Worm (Caenorhabditis elegans) whole organism, L3 larva: ENCODE results near the gene nhr-272.
A peak's percentile ranks its signal among the peaks of the same experiment; 100 is the strongest.

Source experiments
- ama-1 ChIP-seq: fragments of 150-350 bp; optimal IDR thresholded peaks from 2 replicates; lab custom pipeline; 2018
- ceh-28 ChIP-seq: fragments of 150-350 bp; optimal IDR thresholded peaks from 2 replicates; lab custom pipeline; 2014; ENCODE audit warnings: missing biosample characterization, missing genetic modification reagents, missing genetic modification characterization
- ceh-82 ChIP-seq: fragments of 150-350 bp; optimal IDR thresholded peaks from 2 replicates; lab custom pipeline; 2014; ENCODE audit warnings: missing biosample characterization, missing genetic modification characterization
- egl-5 ChIP-seq: fragments of 150-350 bp; optimal IDR thresholded peaks from 2 replicates; lab custom pipeline; 2017; ENCODE audit warnings: missing biosample characterization, missing genetic modification reagents, missing genetic modification characterization, inconsistent platforms
- elt-1 ChIP-seq: fragments of 150-350 bp; optimal IDR thresholded peaks from 2 replicates; lab custom pipeline; 2014; ENCODE audit warnings: missing biosample characterization, missing genetic modification characterization
- elt-2 ChIP-seq: sonication (generic microtip); optimal IDR thresholded peaks from 2 replicates; lab custom pipeline; 2016; ENCODE audit warnings: missing genetic modification reagents, mild to moderate bottlenecking, missing genetic modification characterization, missing compliant biosample characterization
- elt-3 ChIP-seq, 3 experiments: fragments of 150-350 bp in 1 of 3; sonication (generic microtip) in 2 of 3; optimal IDR thresholded peaks; 2 replicates in 2 of 3; 4 replicates in 1 of 3; lab custom pipeline; 2014 to 2017; ENCODE audit warnings: missing biosample characterization in 3 of 3, missing genetic modification characterization in 3 of 3
- eor-1 ChIP-seq, 2 experiments: fragments of 150-350 bp; optimal IDR thresholded peaks; 2 replicates each; lab custom pipeline; 2014 to 2018; ENCODE audit warnings: missing biosample characterization in 2 of 2, missing genetic modification characterization in 2 of 2
- fkh-10 ChIP-seq: sonication (generic microtip); optimal IDR thresholded peaks from 2 replicates; lab custom pipeline; 2017; ENCODE audit warnings: missing biosample characterization, missing genetic modification reagents, missing genetic modification characterization
- fos-1 ChIP-seq: fragments of 150-350 bp; optimal IDR thresholded peaks from 2 replicates; lab custom pipeline; 2014; ENCODE audit warnings: missing biosample characterization, missing genetic modification characterization
- hmg-11 ChIP-seq: sonication (generic microtip); optimal IDR thresholded peaks from 2 replicates; lab custom pipeline; 2016; ENCODE audit warnings: missing genetic modification characterization, missing compliant biosample characterization
- jun-1 ChIP-seq: fragments of 150-350 bp; optimal IDR thresholded peaks from 2 replicates; lab custom pipeline; 2014; ENCODE audit warnings: missing biosample characterization, missing genetic modification reagents, missing genetic modification characterization
- lin-15B ChIP-seq: fragments of 150-350 bp; optimal IDR thresholded peaks from 2 replicates; lab custom pipeline; 2014; ENCODE audit warnings: missing biosample characterization, missing genetic modification characterization
- lin-39 ChIP-seq: fragments of 150-350 bp; optimal IDR thresholded peaks from 2 replicates; lab custom pipeline; 2018; ENCODE audit warnings: missing biosample characterization, missing genetic modification reagents, missing genetic modification characterization
- lsy-12 ChIP-seq: sonication (generic microtip); optimal IDR thresholded peaks from 2 replicates; lab custom pipeline; 2016; ENCODE audit warnings: mild to moderate bottlenecking, missing genetic modification characterization, missing compliant biosample characterization
- mml-1 ChIP-seq: fragments of 150-350 bp; sonication (generic microtip); optimal IDR thresholded peaks from 3 replicates; lab custom pipeline; 2014; ENCODE audit warnings: missing biosample characterization, missing genetic modification characterization
- nfya-1 ChIP-seq: sonication (generic microtip); optimal IDR thresholded peaks from 2 replicates; lab custom pipeline; 2017; ENCODE audit warnings: missing genetic modification characterization, mild to moderate bottlenecking, missing compliant biosample characterization, antibody characterized with exemption, moderate library complexity; ENCODE audit not compliant: insufficient read depth
- nhr-23 ChIP-seq: fragments of 150-350 bp; optimal IDR thresholded peaks from 2 replicates; lab custom pipeline; 2014; ENCODE audit warnings: missing biosample characterization, missing genetic modification reagents, missing genetic modification characterization
- nhr-237 ChIP-seq: fragments of 150-350 bp; optimal IDR thresholded peaks from 2 replicates; lab custom pipeline; 2014; ENCODE audit warnings: missing biosample characterization, missing genetic modification characterization
- nhr-25 ChIP-seq: sonication (generic microtip); optimal IDR thresholded peaks from 2 replicates; lab custom pipeline; 2017; ENCODE audit warnings: missing biosample characterization, missing genetic modification characterization
- nhr-28 ChIP-seq: fragments of 150-350 bp; optimal IDR thresholded peaks from 2 replicates; lab custom pipeline; 2014; ENCODE audit warnings: missing biosample characterization, missing genetic modification characterization
- nhr-43 ChIP-seq: sonication (generic microtip); optimal IDR thresholded peaks from 2 replicates; lab custom pipeline; 2016; ENCODE audit warnings: mild to moderate bottlenecking, missing genetic modification characterization, missing compliant biosample characterization; ENCODE audit not compliant: poor library complexity, severe bottlenecking
- nhr-67 ChIP-seq: fragments of 150-350 bp; optimal IDR thresholded peaks from 2 replicates; lab custom pipeline; 2014; ENCODE audit warnings: missing biosample characterization, missing genetic modification characterization
- pha-4 ChIP-seq: fragments of 150-350 bp; optimal IDR thresholded peaks from 2 replicates; lab custom pipeline; 2014; ENCODE audit warnings: missing biosample characterization, missing genetic modification reagents, missing genetic modification characterization
- pqm-1 ChIP-seq: fragments of 150-350 bp; optimal IDR thresholded peaks from 2 replicates; lab custom pipeline; 2017; ENCODE audit warnings: missing biosample characterization, missing genetic modification characterization, inconsistent platforms
- skn-1 ChIP-seq: fragments of 150-350 bp; optimal IDR thresholded peaks from 2 replicates; lab custom pipeline; 2014; ENCODE audit warnings: missing biosample characterization, missing genetic modification characterization
- snpc-4 ChIP-seq: fragments of 150-350 bp; optimal IDR thresholded peaks from 2 replicates; lab custom pipeline; 2014; ENCODE audit warnings: missing biosample characterization, missing genetic modification characterization
- tbx-2 ChIP-seq: sonication (generic microtip); optimal IDR thresholded peaks from 2 replicates; lab custom pipeline; 2016; ENCODE audit warnings: mild to moderate bottlenecking, missing genetic modification characterization, missing compliant biosample characterization
- unc-62 ChIP-seq: fragments of 150-350 bp; sonication (generic microtip); optimal IDR thresholded peaks from 4 replicates; lab custom pipeline; 2014; ENCODE audit warnings: missing biosample characterization, missing genetic modification reagents, missing genetic modification characterization
- zag-1 ChIP-seq: fragments of 150-350 bp; optimal IDR thresholded peaks from 2 replicates; lab custom pipeline; 2014; ENCODE audit warnings: missing biosample characterization, missing genetic modification characterization
- ztf-11 ChIP-seq: fragments of 150-350 bp; optimal IDR thresholded peaks from 2 replicates; lab custom pipeline; 2014; ENCODE audit warnings: missing biosample characterization, missing genetic modification characterization
- ztf-4 ChIP-seq: fragments of 150-350 bp; optimal IDR thresholded peaks from 2 replicates; lab custom pipeline; 2014; ENCODE audit warnings: missing biosample characterization, missing genetic modification characterization

The nhr-272 gene

DNA sequence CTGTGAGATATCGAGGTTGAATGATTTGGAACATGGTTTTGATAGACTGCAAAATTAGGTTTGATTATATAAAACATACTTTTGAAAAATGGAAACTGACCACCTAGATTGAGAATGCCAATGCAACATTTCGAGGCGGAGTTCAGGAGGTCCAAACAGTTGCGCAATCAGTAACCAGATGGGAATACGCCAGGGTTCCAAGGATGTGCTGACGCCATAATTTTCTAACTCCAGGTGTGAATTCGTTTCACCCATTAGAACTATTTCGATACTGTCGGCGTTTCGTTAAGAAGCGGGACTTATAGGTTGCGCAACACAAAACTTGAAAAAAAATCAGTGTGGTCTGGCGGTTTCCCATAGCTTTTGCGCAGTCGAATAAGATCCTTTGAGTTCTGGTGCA, 44.8 kb downstream of the nhr-272 start, which contains the start of gene C02B4.3:
C02B4.3 (minus strand) TSS at position 34 of the 400 bp plus-strand sequence.
- no peak for TF ChIP-seq lin-39 (tag; lab: Kevin White, UChicago)
- TF ChIP-seq mml-1 (tag; lab: Kevin White, UChicago) = no peak
- TF ChIP-seq ceh-28 (tag; lab: Kevin White, UChicago) = no peak
- TF ChIP-seq snpc-4 (tag; lab: Kevin White, UChicago) = no peak
- TF ChIP-seq zag-1 (tag; lab: Kevin White, UChicago) = no peak
- TF ChIP-seq lin-15B (tag; lab: Kevin White, UChicago) = no peak
- no peak for TF ChIP-seq ztf-11 (tag; lab: Kevin White, UChicago)
- no peak for TF ChIP-seq fkh-10 (GFP tag; lab: Kevin White, UChicago)
- no peak for TF ChIP-seq skn-1 (tag; lab: Kevin White, UChicago)
- no peak for TF ChIP-seq ceh-82
- TF ChIP-seq unc-62 (GFP tag; lab: Kevin White, UChicago) = no peak
- TF ChIP-seq egl-5 (tag; lab: Kevin White, UChicago) = no peak

DNA sequence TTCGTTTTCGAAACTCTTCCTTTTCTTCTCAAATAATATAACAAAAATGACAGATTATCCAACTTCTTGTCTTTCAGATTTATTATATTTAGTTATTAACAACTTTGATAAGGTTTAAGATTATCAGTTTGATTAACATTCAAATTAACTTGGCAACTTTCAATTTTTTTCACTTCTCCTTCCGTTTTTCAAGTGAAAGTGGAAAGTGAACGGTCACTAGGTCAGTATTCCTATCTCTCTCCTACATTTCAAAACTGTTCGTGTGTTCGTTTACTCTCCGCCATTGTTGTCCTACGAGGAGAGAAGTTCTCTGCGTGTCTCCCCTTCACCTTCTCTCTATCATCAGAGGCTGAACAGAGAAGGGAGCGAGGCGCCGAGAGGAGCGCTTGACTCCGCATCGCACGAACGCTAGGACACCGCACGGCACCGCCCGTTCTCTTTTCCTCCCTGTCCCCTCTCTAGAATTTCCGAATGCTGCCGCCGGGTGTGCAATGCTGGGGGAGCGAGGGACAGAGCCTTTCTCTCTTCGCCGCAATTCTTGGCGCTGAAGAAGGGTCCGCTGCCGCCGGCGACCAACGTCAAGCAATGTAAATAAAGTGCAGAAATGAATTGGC, 48.1 kb downstream of the nhr-272 start:
- TF ChIP-seq lin-39 (tag; lab: Kevin White, UChicago) = peak; percentile 68
- no peak for TF ChIP-seq ceh-28 (tag; lab: Kevin White, UChicago)
- TF ChIP-seq nhr-237 (tag; lab: Kevin White, UChicago) = no peak
- peak; percentile 99 for TF ChIP-seq nhr-23 (tag; lab: Kevin White, UChicago)
- peak; percentile 12 for TF ChIP-seq ceh-82
- TF ChIP-seq nhr-67 = no peak
- TF ChIP-seq fos-1 = peak; percentile 22
- peak; percentile 47 for TF ChIP-seq pha-4 (tag; lab: Kevin White, UChicago)
- no peak for TF ChIP-seq nhr-28 (tag; lab: Kevin White, UChicago)
- no peak for TF ChIP-seq elt-3 (tag; optimal IDR thresholded peaks at IDR 0.05; lab: Kevin White, UChicago)
- TF ChIP-seq snpc-4 (tag; lab: Kevin White, UChicago) = peak; percentile 27
- TF ChIP-seq fkh-10 (GFP tag; lab: Kevin White, UChicago) = peak; percentile 15
- TF ChIP-seq elt-2 (tag; lab: Kevin White, UChicago) = peak; percentile 33
- TF ChIP-seq ama-1 (lab: Kevin White, UChicago) = peak; percentile 36
- no peak for TF ChIP-seq ztf-4
- TF ChIP-seq nfya-1 (tag; lab: Kevin White, UChicago) = peak; percentile 81
- no peak for TF ChIP-seq elt-1 (tag; lab: Kevin White, UChicago)
- TF ChIP-seq nhr-43 (tag; lab: Kevin White, UChicago) = peak; percentile 28
- peak; percentile 88 for TF ChIP-seq hmg-11 (tag; lab: Kevin White, UChicago)
- no peak for TF ChIP-seq eor-1 (tag; optimal IDR thresholded peaks at IDR 0.05; lab: Kevin White, UChicago)
- TF ChIP-seq lin-15B (tag; lab: Kevin White, UChicago) = peak; percentile 4
- peak; percentile 63 for TF ChIP-seq tbx-2 (tag; lab: Kevin White, UChicago)

DNA sequence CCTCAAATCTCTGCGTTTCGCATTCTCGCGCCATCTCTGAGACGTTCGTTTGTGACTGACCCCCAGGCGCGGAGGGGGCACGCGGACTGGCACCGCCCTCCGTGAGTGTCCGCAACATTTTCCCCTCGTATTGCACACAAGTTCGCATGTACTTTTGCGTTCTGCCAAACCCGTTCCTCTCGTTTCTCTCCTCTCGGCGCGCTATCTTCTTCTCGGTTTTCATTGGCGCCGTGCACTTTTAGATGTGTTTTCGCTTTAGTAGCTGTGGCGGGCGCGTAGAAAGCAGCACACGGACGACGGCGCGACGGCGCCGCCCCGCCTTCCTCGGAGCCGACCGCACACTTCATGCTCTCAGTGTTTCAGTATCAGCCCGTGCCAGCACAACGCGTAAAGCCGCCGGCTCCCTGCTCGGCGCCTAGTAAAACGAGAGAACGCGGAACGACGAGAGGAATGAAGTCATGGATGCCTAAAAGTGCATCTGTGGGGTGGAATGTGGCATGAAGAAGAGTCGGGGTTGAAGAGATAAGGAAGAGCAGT, 49.2 kb downstream of the nhr-272 start:
- peak; percentile 45 for TF ChIP-seq nhr-43 (tag; lab: Kevin White, UChicago)
- TF ChIP-seq mml-1 (tag; lab: Kevin White, UChicago) = no peak
- TF ChIP-seq nhr-25 (tag; lab: Kevin White, UChicago) = peak; percentile 77
- peak; percentile 44 for TF ChIP-seq fos-1
- TF ChIP-seq nhr-67 = no peak
- peak; percentile 49 for TF ChIP-seq ama-1 (lab: Kevin White, UChicago)
- TF ChIP-seq hmg-11 (tag; lab: Kevin White, UChicago) = peak; percentile 51
- no peak for TF ChIP-seq egl-5 (tag; lab: Kevin White, UChicago)
- TF ChIP-seq ceh-28 (tag; lab: Kevin White, UChicago) = peak; percentile 6
- peak; percentile 18 for TF ChIP-seq pqm-1
- peak; percentile 5 for TF ChIP-seq jun-1 (tag; lab: Kevin White, UChicago)
- TF ChIP-seq elt-3 (tag; optimal IDR thresholded peaks at IDR 0.05; lab: Kevin White, UChicago) = peak in 1 of 3 experiments; percentile 34
- TF ChIP-seq nfya-1 (tag; lab: Kevin White, UChicago) = peak; percentile 67
- peak; percentile 82 for TF ChIP-seq nhr-23 (tag; lab: Kevin White, UChicago)
- TF ChIP-seq skn-1 (tag; lab: Kevin White, UChicago) = no peak
- peak; percentile 70 for TF ChIP-seq tbx-2 (tag; lab: Kevin White, UChicago)
- peak; percentile 25 for TF ChIP-seq lsy-12 (tag; lab: Kevin White, UChicago)
- peak; percentile 30 for TF ChIP-seq lin-39 (tag; lab: Kevin White, UChicago)
- TF ChIP-seq elt-2 (tag; lab: Kevin White, UChicago) = peak; percentile 64
- TF ChIP-seq, all 47 proteins: peak for 15
